Fruit fly (Drosophila melanogaster) whole organism, embryonic: ENCODE data around the gene CG10280.

Source experiments
- Adf1 ChIP-seq: fragments of 200-800 bp; sonication (Bioruptor generic); IDR thresholded peaks from 2 replicates; pipeline ENCODE4 v1.3.6; 2022; ENCODE audit warnings: missing biosample characterization, missing genetic modification characterization
- Antp ChIP-seq: fragments of 200-800 bp; sonication (Bioruptor generic); optimal IDR thresholded peaks from 3 replicates; lab custom pipeline; 2016; ENCODE audit warnings: missing biosample characterization, missing genetic modification characterization
- Atf3 ChIP-seq: fragments of 200-800 bp; sonication (Bioruptor generic); optimal IDR thresholded peaks from 3 replicates; lab custom pipeline; 2016; ENCODE audit warnings: missing biosample characterization, missing genetic modification characterization
- CG13123 ChIP-seq: fragments of 200-800 bp; sonication (Bioruptor generic); optimal IDR thresholded peaks from 2 replicates; lab custom pipeline; 2016; ENCODE audit warnings: missing biosample characterization, missing genetic modification characterization
- CG13894 ChIP-seq: fragments of 200-800 bp; sonication (Bioruptor generic); optimal IDR thresholded peaks from 3 replicates; lab custom pipeline; 2018; ENCODE audit warnings: missing biosample characterization, mild to moderate bottlenecking, missing genetic modification characterization, moderate library complexity
- CG15479 ChIP-seq: fragments of 200-800 bp; sonication (Bioruptor generic); optimal IDR thresholded peaks from 3 replicates; lab custom pipeline; 2019; ENCODE audit warnings: missing biosample characterization, mild to moderate bottlenecking, missing genetic modification characterization, moderate library complexity
- CG17328 ChIP-seq: fragments of 200-800 bp; sonication (Bioruptor generic); IDR thresholded peaks from 2 replicates; pipeline ENCODE4 v1.3.6; 2022; ENCODE audit warnings: missing biosample characterization, missing genetic modification characterization
- CG17361 ChIP-seq: fragments of 200-800 bp; sonication (Bioruptor generic); IDR thresholded peaks from 3 replicates; pipeline ENCODE4 v1.3.6; 2022; ENCODE audit warnings: missing biosample characterization, missing genetic modification characterization
- CG1832 ChIP-seq: fragments of 200-800 bp; sonication (Bioruptor generic); optimal IDR thresholded peaks from 2 replicates; lab custom pipeline; 2017; ENCODE audit warnings: missing biosample characterization, mild to moderate bottlenecking, missing genetic modification characterization, inconsistent platforms
- CG3065 ChIP-seq: fragments of 200-800 bp; sonication (Bioruptor generic); optimal IDR thresholded peaks from 2 replicates; lab custom pipeline; 2016; ENCODE audit warnings: missing biosample characterization, missing genetic modification characterization
- CG31224 ChIP-seq: fragments of 200-800 bp; sonication (Bioruptor generic); IDR thresholded peaks from 2 replicates; pipeline ENCODE4 v1.3.6; 2022; ENCODE audit warnings: missing biosample characterization, missing genetic modification characterization
- CG4424 ChIP-seq: fragments of 200-800 bp; sonication (Bioruptor generic); optimal IDR thresholded peaks from 3 replicates; lab custom pipeline; 2016; ENCODE audit warnings: missing biosample characterization, missing genetic modification characterization
- CG6813 ChIP-seq: fragments of 200-800 bp; sonication (Bioruptor generic); optimal IDR thresholded peaks from 2 replicates; lab custom pipeline; 2017; ENCODE audit warnings: missing biosample characterization, missing genetic modification characterization, mild to moderate bottlenecking, moderate library complexity, missing genetic modification reagents
- CG8388 ChIP-seq: fragments of 200-800 bp; sonication (Bioruptor generic); optimal IDR thresholded peaks from 2 replicates; lab custom pipeline; 2019; ENCODE audit warnings: missing biosample characterization, mild to moderate bottlenecking, missing genetic modification characterization, moderate library complexity
- CkIIα-i1 ChIP-seq: fragments of 200-800 bp; sonication (Bioruptor generic); IDR thresholded peaks from 2 replicates; pipeline ENCODE4 v1.3.6; 2022; ENCODE audit warnings: missing biosample characterization, missing genetic modification characterization
- Dad ChIP-seq: fragments of 200-800 bp; sonication (Bioruptor generic); optimal IDR thresholded peaks from 3 replicates; lab custom pipeline; 2016; ENCODE audit warnings: missing biosample characterization, missing genetic modification characterization
- Dek ChIP-seq: fragments of 200-800 bp; sonication (Bioruptor generic); optimal IDR thresholded peaks from 3 replicates; lab custom pipeline; 2019; ENCODE audit warnings: missing biosample characterization, mild to moderate bottlenecking, missing genetic modification characterization, moderate library complexity
- Dip2 ChIP-seq: fragments of 200-800 bp; sonication (Bioruptor generic); IDR thresholded peaks from 2 replicates; pipeline ENCODE4 v1.3.6; 2022; ENCODE audit warnings: missing biosample characterization, missing genetic modification characterization
- Dip3 ChIP-seq: fragments of 200-800 bp; sonication (Bioruptor generic); optimal IDR thresholded peaks from 3 replicates; lab custom pipeline; 2016; ENCODE audit warnings: missing biosample characterization, missing genetic modification characterization
- Dll ChIP-seq: fragments of 200-800 bp; sonication (Bioruptor generic); IDR thresholded peaks from 4 replicates; pipeline ENCODE4 v1.3.6; 2022; ENCODE audit warnings: missing biosample characterization, missing genetic modification characterization; ENCODE audit not compliant: partially characterized antibody
- E2f2 ChIP-seq: fragments of 200-800 bp; sonication (Bioruptor generic); IDR thresholded peaks from 2 replicates; pipeline ENCODE4 v1.3.6; 2022; ENCODE audit warnings: missing biosample characterization, missing genetic modification characterization
- Jarid2 ChIP-seq: fragments of 200-800 bp; sonication (Bioruptor generic); optimal IDR thresholded peaks from 3 replicates; lab custom pipeline; 2017; ENCODE audit warnings: mild to moderate bottlenecking, missing biosample characterization, missing genetic modification reagents, missing genetic modification characterization
- Lim3 ChIP-seq: fragments of 200-800 bp; sonication (Bioruptor generic); IDR thresholded peaks from 2 replicates; pipeline ENCODE4 v1.3.6; 2022; ENCODE audit warnings: missing biosample characterization, missing genetic modification characterization
- MBD-R2 ChIP-seq: fragments of 200-800 bp; sonication (Bioruptor generic); IDR thresholded peaks from 2 replicates; pipeline ENCODE4 v1.3.6; 2022; ENCODE audit warnings: missing biosample characterization, missing genetic modification characterization
- MESR4 ChIP-seq: fragments of 200-800 bp; sonication (Bioruptor generic); optimal IDR thresholded peaks from 2 replicates; lab custom pipeline; 2018; ENCODE audit warnings: missing biosample characterization, mild to moderate bottlenecking, missing genetic modification characterization, moderate library complexity
- Mes4 ChIP-seq: fragments of 200-800 bp; sonication (Bioruptor generic); optimal IDR thresholded peaks from 2 replicates; lab custom pipeline; 2016; ENCODE audit warnings: missing biosample characterization, missing genetic modification characterization
- Optix ChIP-seq: fragments of 200-800 bp; sonication (Bioruptor generic); IDR thresholded peaks from 3 replicates; pipeline ENCODE4 v1.3.6; 2022; ENCODE audit warnings: missing biosample characterization, missing genetic modification characterization
- Scr ChIP-seq: fragments of 200-800 bp; sonication (Bioruptor generic); IDR thresholded peaks from 2 replicates; pipeline ENCODE4 v1.3.6; 2022; ENCODE audit warnings: missing biosample characterization, missing genetic modification characterization; ENCODE audit not compliant: partially characterized antibody
- Tbp ChIP-seq: fragments of >200 bp; optimal IDR thresholded peaks from 2 replicates; lab custom pipeline; 2018; ENCODE audit warnings: missing biosample characterization, missing genetic modification characterization
- YL-1 ChIP-seq: fragments of 200-800 bp; sonication (Bioruptor generic); optimal IDR thresholded peaks from 3 replicates; lab custom pipeline; 2017; ENCODE audit warnings: missing biosample characterization, mild to moderate bottlenecking, missing genetic modification characterization
- bab2 ChIP-seq: fragments of 200-800 bp; sonication (Bioruptor generic); optimal IDR thresholded peaks from 2 replicates; lab custom pipeline; 2016; ENCODE audit warnings: missing biosample characterization, missing genetic modification characterization
- cato ChIP-seq: fragments of 200-800 bp; sonication (Bioruptor generic); optimal IDR thresholded peaks from 2 replicates; lab custom pipeline; 2016; ENCODE audit warnings: missing biosample characterization, missing genetic modification characterization, borderline replicate concordance
- crp ChIP-seq, 2 experiments: fragments of 200-800 bp; sonication (Bioruptor generic); optimal IDR thresholded peaks; 2 replicates in 1 of 2; 3 replicates in 1 of 2; lab custom pipeline; 2017; ENCODE audit warnings: missing biosample characterization in 2 of 2, missing genetic modification characterization in 2 of 2, mild to moderate bottlenecking in 1 of 2, moderate library complexity in 1 of 2
- emc ChIP-seq: fragments of 200-800 bp; sonication (Bioruptor generic); optimal IDR thresholded peaks from 2 replicates; lab custom pipeline; 2016; ENCODE audit warnings: missing biosample characterization, missing genetic modification characterization
- gcm2 ChIP-seq: fragments of 200-800 bp; sonication (Bioruptor generic); optimal IDR thresholded peaks from 2 replicates; lab custom pipeline; 2016; ENCODE audit warnings: missing biosample characterization, missing genetic modification characterization
- grau ChIP-seq: fragments of 200-800 bp; optimal IDR thresholded peaks from 3 replicates; lab custom pipeline; 2019; ENCODE audit warnings: missing biosample characterization, mild to moderate bottlenecking, missing genetic modification characterization, moderate library complexity
- hb ChIP-seq: fragments of 200-800 bp; sonication (Bioruptor generic); IDR thresholded peaks from 3 replicates; pipeline ENCODE4 v1.3.6; 2022; ENCODE audit warnings: missing biosample characterization, missing genetic modification characterization; ENCODE audit not compliant: partially characterized antibody
- her ChIP-seq: fragments of 200-800 bp; sonication (Bioruptor generic); optimal IDR thresholded peaks from 2 replicates; lab custom pipeline; 2016; ENCODE audit warnings: missing biosample characterization, missing genetic modification characterization
- hkb ChIP-seq, 2 experiments: fragments of 200-800 bp in 1 of 2; fragments of >200 bp in 1 of 2; sonication (Bioruptor generic) in 1 of 2; IDR thresholded peaks in 1 of 2; optimal IDR thresholded peaks in 1 of 2; 2 replicates each; pipeline versions ENCODE4 v1.3.6 to Lab custom; 2017 to 2022; ENCODE audit warnings: missing biosample characterization in 1 of 2, missing genetic modification characterization in 1 of 2
- lbe ChIP-seq: fragments of 200-800 bp; sonication (Bioruptor generic); optimal IDR thresholded peaks from 2 replicates; lab custom pipeline; 2016; ENCODE audit warnings: missing biosample characterization, mild to moderate bottlenecking, missing genetic modification characterization
- maf-S ChIP-seq: fragments of 200-800 bp; sonication (Bioruptor generic); optimal IDR thresholded peaks from 2 replicates; lab custom pipeline; 2016; ENCODE audit warnings: missing biosample characterization, missing genetic modification characterization
- otp ChIP-seq: fragments of 200-800 bp; sonication (Bioruptor generic); IDR thresholded peaks from 3 replicates; pipeline ENCODE4, ENCODE4 v1.3.6; 2022; ENCODE audit warnings: missing biosample characterization, missing genetic modification characterization
- sd ChIP-seq: fragments of 200-800 bp; sonication (Bioruptor generic); optimal IDR thresholded peaks from 3 replicates; lab custom pipeline; 2018; ENCODE audit warnings: missing biosample characterization, mild to moderate bottlenecking, missing genetic modification characterization, moderate library complexity
- sens ChIP-seq: fragments of 200-800 bp; sonication (Bioruptor generic); peaks from one replicate; lab custom pipeline; 2016; ENCODE audit warnings: missing biosample characterization, missing genetic modification characterization
- sob ChIP-seq: fragments of 200-800 bp; sonication (Bioruptor generic); IDR thresholded peaks from 2 replicates; pipeline ENCODE4 v1.3.6; 2022; ENCODE audit warnings: missing biosample characterization, missing genetic modification characterization
- sr ChIP-seq: fragments of 200-800 bp; sonication (Bioruptor generic); IDR thresholded peaks from 3 replicates; pipeline ENCODE4 v1.3.6; 2022; ENCODE audit warnings: missing biosample characterization, missing genetic modification characterization
- trem ChIP-seq: fragments of 200-800 bp; optimal IDR thresholded peaks from 3 replicates; lab custom pipeline; 2019; ENCODE audit warnings: missing biosample characterization, mild to moderate bottlenecking, missing genetic modification characterization, moderate library complexity
- usp ChIP-seq: fragments of >200 bp; optimal IDR thresholded peaks from 2 replicates; lab custom pipeline; 2017; ENCODE audit warnings: missing biosample characterization, missing genetic modification characterization
- wdn ChIP-seq: fragments of 200-800 bp; sonication (Bioruptor generic); IDR thresholded peaks from 2 replicates; pipeline ENCODE4 v1.3.6; 2022; ENCODE audit warnings: missing biosample characterization, missing genetic modification characterization

Gene CG10280

DNA sequence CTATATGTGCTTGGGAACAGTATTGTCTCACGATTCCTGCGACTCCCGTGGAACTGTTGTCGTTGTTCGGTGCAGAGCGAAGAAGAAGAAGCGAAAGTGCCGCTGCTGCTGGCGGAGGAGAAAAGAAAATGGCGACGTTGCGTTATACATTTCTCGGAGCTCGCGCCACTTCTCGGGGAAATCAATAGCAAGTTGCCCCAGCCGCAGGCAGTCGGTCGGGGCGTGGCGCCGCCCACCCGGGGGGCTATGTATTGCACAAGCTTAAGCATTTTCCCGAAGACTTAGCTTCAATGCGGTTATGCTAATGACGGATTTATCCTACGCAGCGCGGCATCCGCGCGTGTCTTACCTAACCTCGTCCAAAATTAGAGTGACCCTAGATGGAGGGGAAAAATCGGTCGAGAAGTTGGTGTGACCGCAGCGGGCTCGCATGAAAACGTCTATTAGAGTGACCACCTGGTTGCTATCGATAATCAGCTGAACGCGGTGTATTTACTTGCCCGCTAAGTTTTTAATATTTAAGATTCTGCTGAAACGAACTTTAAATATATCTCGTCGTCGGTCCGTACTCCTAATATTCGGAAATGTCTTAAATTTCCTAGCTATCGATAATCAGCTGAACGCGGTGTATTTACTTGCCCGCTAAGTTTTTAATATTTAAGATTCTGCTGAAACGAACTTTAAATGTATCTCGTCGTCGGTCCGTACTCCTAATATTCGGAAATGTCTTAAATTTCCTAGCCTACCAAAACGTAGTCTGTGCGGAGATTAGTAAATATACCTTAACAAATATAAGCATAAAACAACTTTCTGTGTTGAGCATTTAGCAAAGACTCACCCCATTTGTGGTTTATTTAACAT lies 3.3 kb downstream of the CG10280 start, which contains the start of gene Rm62 (continued):
- TF ChIP-seq Antp (GFP tag; lab: Kevin White, UChicago) (peak; percentile 30), gcm2 (GFP tag; lab: Kevin White, UChicago) (no peak), Dip2 (GFP tag; lab: Robert Waterston, UW) (no peak), YL-1 (GFP tag; lab: Kevin White, UChicago) (peak; percentile 92), emc (GFP tag; lab: Kevin White, UChicago) (no peak), Adf1 (GFP tag; lab: Robert Waterston, UW) (peak; percentile 62), Optix (GFP tag; lab: Robert Waterston, UW) (no peak), crp (GFP tag; optimal IDR thresholded peaks at IDR 0.05; lab: Kevin White, UChicago) (peak in 1 of 2 experiments; percentile 63), Tbp (GFP tag; lab: Kevin White, UChicago) (no peak), CG6813 (GFP tag; lab: Kevin White, UChicago) (no peak), sr (GFP tag; lab: Robert Waterston, UW) (peak; percentile 67; the same call in 1 of the 3 replicates), maf-S (no peak), trem (tag; lab: Kevin White, UChicago) (peak; percentile 47), cato (GFP tag; lab: Kevin White, UChicago) (no peak), Dad (GFP tag; lab: Kevin White, UChicago) (no peak), hb (no peak), CG17328 (GFP tag; lab: Robert Waterston, UW) (0 out of 2 replicates have a peak, but pooled peaks have one; percentile 42), Lim3 (GFP tag; lab: Robert Waterston, UW) (no peak), lbe (GFP tag; lab: Kevin White, UChicago) (no peak), CG31224 (GFP tag; lab: Robert Waterston, UW) (no peak), bab2 (GFP tag; lab: Kevin White, UChicago) (no peak), her (GFP tag; lab: Kevin White, UChicago) (no peak), Dek (no peak), sens (GFP tag; lab: Kevin White, UChicago) (peak; percentile 46), Scr (peak; percentile 52), hkb (optimal IDR thresholded peaks at IDR 0.05; lab: Kevin White, UChicago) (no peak), hkb (GFP tag; IDR thresholded peaks at IDR 0.05; lab: Robert Waterston, UW) (peak; percentile 56; the same call in 1 of the 2 replicates), usp (GFP tag; lab: Kevin White, UChicago) (no peak), Dip3 (no peak), sd (tag; lab: Kevin White, UChicago) (no peak), MBD-R2 (GFP tag; lab: Robert Waterston, UW) (0 out of 2 replicates have a peak, but pooled peaks have one; percentile 16), CkIIα-i1 (GFP tag; lab: Robert Waterston, UW) (no peak), CG4424 (GFP tag; lab: Kevin White, UChicago) (no peak), MESR4 (GFP tag; lab: Kevin White, UChicago) (peak; percentile 97), CG3065 (no peak), CG13123 (GFP tag; lab: Kevin White, UChicago) (no peak), Dll (GFP tag; lab: Robert Waterston, UW) (0 out of 4 replicates have a peak, but pooled peaks have one; percentile 12), CG1832 (GFP tag; lab: Kevin White, UChicago) (no peak), otp (GFP tag; lab: Robert Waterston, UW) (no peak), Mes4 (GFP tag; lab: Kevin White, UChicago) (no peak), Jarid2 (peak; percentile 61), Atf3 (GFP tag; lab: Kevin White, UChicago) (no peak), CG8388 (no peak), CG13894 (tag; lab: Kevin White, UChicago) (peak; percentile 32), wdn (GFP tag; lab: Robert Waterston, UW) (no peak), E2f2 (GFP tag; lab: Robert Waterston, UW) (peak; percentile 88), CG15479 (peak; percentile 40), CG17361 (no peak), grau (tag; lab: Kevin White, UChicago) (peak; percentile 15), sob (GFP tag; lab: Robert Waterston, UW) (peak; percentile 52)
